Worm (Caenorhabditis elegans): Measurements from ENCODE around the gene cpb-1.

ce11 chrIII:9315180-9315579 lies 6.9 kb upstream of the cpb-1 start:
- TF ChIP-seq aly-2 (tag; optimal IDR thresholded peaks at IDR 0.05) = no peak
- no peak for TF ChIP-seq egl-27 (tag; optimal IDR thresholded peaks at IDR 0.05)
- TF ChIP-seq ceh-16 (tag; optimal IDR thresholded peaks at IDR 0.05) = no peak
- TF ChIP-seq jun-1 (tag; optimal IDR thresholded peaks at IDR 0.05) = no peak
- TF ChIP-seq nhr-25 (tag; optimal IDR thresholded peaks at IDR 0.05) = no peak
- TF ChIP-seq ztf-11 (tag; optimal IDR thresholded peaks at IDR 0.05) = no peak
- TF ChIP-seq skn-1 (tag; optimal IDR thresholded peaks at IDR 0.05) = no peak
- no peak for TF ChIP-seq nhr-77 (tag; optimal IDR thresholded peaks at IDR 0.05)
